Fruit fly (Drosophila melanogaster) whole organism, embryonic: ENCODE data around the gene c-cup.
A peak's percentile ranks its signal among the peaks of the same experiment; 100 is the strongest.

Experiments used
- Abd-B ChIP-seq: fragments of 200-800 bp; sonication (Bioruptor generic); optimal IDR thresholded peaks from 2 replicates; lab custom pipeline; 2018; ENCODE audit warnings: missing biosample characterization, mild to moderate bottlenecking, missing genetic modification characterization, moderate library complexity
- CG10565 ChIP-seq: fragments of 200-800 bp; sonication (Bioruptor generic); optimal IDR thresholded peaks from 3 replicates; lab custom pipeline; 2016; ENCODE audit warnings: missing biosample characterization, mild to moderate bottlenecking, missing genetic modification characterization
- CG10979 ChIP-seq: fragments of 200-800 bp; sonication (Bioruptor generic); optimal IDR thresholded peaks from 2 replicates; lab custom pipeline; 2018; ENCODE audit warnings: missing biosample characterization, mild to moderate bottlenecking, missing genetic modification characterization, moderate library complexity
- CG11504 ChIP-seq: fragments of 200-800 bp; sonication (Bioruptor generic); optimal IDR thresholded peaks from 3 replicates; lab custom pipeline; 2019; ENCODE audit warnings: missing biosample characterization, mild to moderate bottlenecking, missing genetic modification characterization, moderate library complexity
- CG12236 ChIP-seq: fragments of 200-800 bp; sonication (Bioruptor generic); optimal IDR thresholded peaks from 2 replicates; lab custom pipeline; 2016; ENCODE audit warnings: missing biosample characterization, missing genetic modification characterization
- CG13296 ChIP-seq: fragments of 200-800 bp; sonication (Bioruptor generic); optimal IDR thresholded peaks from 3 replicates; lab custom pipeline; 2018; ENCODE audit warnings: missing biosample characterization, mild to moderate bottlenecking, missing genetic modification characterization
- CG13624 ChIP-seq: fragments of 200-800 bp; sonication (Bioruptor generic); optimal IDR thresholded peaks from 2 replicates; lab custom pipeline; 2016; ENCODE audit warnings: missing biosample characterization, missing genetic modification characterization
- CG14710 ChIP-seq: fragments of 200-800 bp; sonication (Bioruptor generic); optimal IDR thresholded peaks from 3 replicates; lab custom pipeline; 2019; ENCODE audit warnings: missing biosample characterization, mild to moderate bottlenecking, missing genetic modification characterization, moderate library complexity
- CG16779 ChIP-seq: fragments of 200-800 bp; sonication (Bioruptor generic); IDR thresholded peaks from 2 replicates; pipeline ENCODE4 v1.3.6; 2022; ENCODE audit warnings: missing biosample characterization, missing genetic modification characterization
- CG16815 ChIP-seq: fragments of 200-800 bp; sonication (Bioruptor generic); optimal IDR thresholded peaks from 3 replicates; lab custom pipeline; 2017; ENCODE audit warnings: missing biosample characterization, mild to moderate bottlenecking, missing genetic modification characterization
- CG17385 ChIP-seq: fragments of 200-800 bp; sonication (Bioruptor generic); optimal IDR thresholded peaks from 3 replicates; lab custom pipeline; 2018; ENCODE audit warnings: missing biosample characterization, mild to moderate bottlenecking, missing genetic modification characterization
- CG18011 ChIP-seq: fragments of 200-800 bp; sonication (Bioruptor generic); optimal IDR thresholded peaks from 2 replicates; lab custom pipeline; 2017; ENCODE audit warnings: missing biosample characterization, missing genetic modification characterization, mild to moderate bottlenecking, moderate library complexity, missing genotype
- CG2129 ChIP-seq: fragments of 200-800 bp; sonication (Bioruptor generic); IDR thresholded peaks from 2 replicates; pipeline ENCODE4 v1.3.6; 2022; ENCODE audit warnings: missing biosample characterization, missing genetic modification characterization; ENCODE audit not compliant: partially characterized antibody
- CG3281 ChIP-seq: fragments of 200-800 bp; sonication (Bioruptor generic); optimal IDR thresholded peaks from 3 replicates; lab custom pipeline; 2017; ENCODE audit warnings: missing biosample characterization, mild to moderate bottlenecking, missing genetic modification characterization
- CG4424 ChIP-seq: fragments of 200-800 bp; sonication (Bioruptor generic); optimal IDR thresholded peaks from 3 replicates; lab custom pipeline; 2016; ENCODE audit warnings: missing biosample characterization, missing genetic modification characterization
- CG7745 ChIP-seq: fragments of 200-800 bp; sonication (Bioruptor generic); optimal IDR thresholded peaks from 2 replicates; lab custom pipeline; 2018; ENCODE audit warnings: missing biosample characterization, mild to moderate bottlenecking, missing genetic modification characterization, moderate library complexity
- CG8290 ChIP-seq, 3 experiments: fragments of 200-800 bp; sonication (Bioruptor generic); optimal IDR thresholded peaks; 2 replicates each; lab custom pipeline; 2016 to 2019; ENCODE audit warnings: missing biosample characterization in 3 of 3, missing genetic modification characterization in 3 of 3, mild to moderate bottlenecking in 2 of 3, moderate library complexity in 1 of 3
- CG8924 ChIP-seq: fragments of 200-800 bp; optimal IDR thresholded peaks from 3 replicates; lab custom pipeline; 2019; ENCODE audit warnings: missing biosample characterization, mild to moderate bottlenecking, missing genetic modification characterization, moderate library complexity
- Dad ChIP-seq: fragments of 200-800 bp; sonication (Bioruptor generic); optimal IDR thresholded peaks from 3 replicates; lab custom pipeline; 2016; ENCODE audit warnings: missing biosample characterization, missing genetic modification characterization
- Dek ChIP-seq: fragments of 200-800 bp; sonication (Bioruptor generic); optimal IDR thresholded peaks from 3 replicates; lab custom pipeline; 2019; ENCODE audit warnings: missing biosample characterization, mild to moderate bottlenecking, missing genetic modification characterization, moderate library complexity
- E2f2 ChIP-seq: fragments of 200-800 bp; sonication (Bioruptor generic); IDR thresholded peaks from 2 replicates; pipeline ENCODE4 v1.3.6; 2022; ENCODE audit warnings: missing biosample characterization, missing genetic modification characterization
- HLH3B ChIP-seq: fragments of 200-800 bp; sonication (Bioruptor generic); IDR thresholded peaks from 2 replicates; pipeline ENCODE4 v1.3.6; 2022; ENCODE audit warnings: missing biosample characterization, missing genetic modification characterization
- Hsf ChIP-seq: fragments of 200-800 bp; sonication (Bioruptor generic); optimal IDR thresholded peaks from 3 replicates; lab custom pipeline; 2016; ENCODE audit warnings: missing biosample characterization, missing genetic modification characterization
- Med ChIP-seq: fragments of 200-800 bp; sonication (Bioruptor generic); peaks from one replicate; lab custom pipeline; 2016; ENCODE audit warnings: missing biosample characterization, missing genetic modification characterization, mild to moderate bottlenecking, inconsistent platforms, moderate library complexity
- Mrtf ChIP-seq: fragments of 200-800 bp; sonication (Bioruptor generic); IDR thresholded peaks from 3 replicates; pipeline ENCODE4 v1.3.6; 2022; ENCODE audit warnings: missing biosample characterization, missing genetic modification characterization
- Optix ChIP-seq: fragments of 200-800 bp; sonication (Bioruptor generic); IDR thresholded peaks from 3 replicates; pipeline ENCODE4 v1.3.6; 2022; ENCODE audit warnings: missing biosample characterization, missing genetic modification characterization
- Sox100B ChIP-seq: fragments of 200-800 bp; sonication (Bioruptor generic); optimal IDR thresholded peaks from 3 replicates; lab custom pipeline; 2018; ENCODE audit warnings: missing biosample characterization, mild to moderate bottlenecking, missing genetic modification characterization
- Sox102F ChIP-seq: fragments of 200-800 bp; sonication (Bioruptor generic); optimal IDR thresholded peaks from 2 replicates; lab custom pipeline; 2018; ENCODE audit warnings: missing biosample characterization, mild to moderate bottlenecking, missing genetic modification characterization, moderate library complexity
- Trl ChIP-seq, 3 experiments: fragments of >200 bp in 2 of 3; fragments of 200-800 bp in 1 of 3; sonication (Bioruptor generic) in 1 of 3; optimal IDR thresholded peaks; 2 replicates in 1 of 3; 3 replicates in 2 of 3; lab custom pipeline; 2016 to 2017; ENCODE audit warnings: missing biosample characterization in 1 of 3, missing genetic modification characterization in 1 of 3
- YL-1 ChIP-seq: fragments of 200-800 bp; sonication (Bioruptor generic); optimal IDR thresholded peaks from 3 replicates; lab custom pipeline; 2017; ENCODE audit warnings: missing biosample characterization, mild to moderate bottlenecking, missing genetic modification characterization
- abd-A ChIP-seq: fragments of 200-800 bp; sonication (Bioruptor generic); optimal IDR thresholded peaks from 3 replicates; lab custom pipeline; 2019; ENCODE audit warnings: missing biosample characterization, mild to moderate bottlenecking, missing genetic modification characterization, moderate library complexity
- croc ChIP-seq: fragments of 200-800 bp; sonication (Bioruptor generic); conservative IDR thresholded peaks from 3 replicates; pipeline ENCODE4 v1.3.6; 2022; ENCODE audit warnings: missing biosample characterization, missing genetic modification characterization
- cwo ChIP-seq: fragments of 200-800 bp; sonication (Bioruptor generic); optimal IDR thresholded peaks from 3 replicates; lab custom pipeline; 2017; ENCODE audit warnings: missing biosample characterization, missing genetic modification characterization, mild to moderate bottlenecking, moderate library complexity, missing genetic modification reagents
- dan ChIP-seq: fragments of 200-800 bp; sonication (Bioruptor generic); IDR thresholded peaks from 2 replicates; pipeline ENCODE4 v1.3.6; 2022; ENCODE audit warnings: missing biosample characterization, missing genetic modification characterization
- dpn ChIP-seq, 2 experiments: fragments of 200-800 bp; sonication (Bioruptor generic); optimal IDR thresholded peaks; 3 replicates each; lab custom pipeline; 2016; ENCODE audit warnings: missing biosample characterization in 2 of 2, missing genetic modification characterization in 2 of 2
- dysf ChIP-seq: fragments of 200-800 bp; sonication (Bioruptor generic); IDR thresholded peaks from 3 replicates; pipeline ENCODE4 v1.3.6; 2022; ENCODE audit warnings: missing biosample characterization, missing genetic modification characterization
- ewg ChIP-seq: fragments of 200-800 bp; sonication (Bioruptor generic); optimal IDR thresholded peaks from 3 replicates; lab custom pipeline; 2017; ENCODE audit warnings: mild to moderate bottlenecking, missing biosample characterization, missing genetic modification reagents, missing genetic modification characterization
- eyg ChIP-seq: fragments of 200-800 bp; sonication (Bioruptor generic); optimal IDR thresholded peaks from 3 replicates; lab custom pipeline; 2016; ENCODE audit warnings: missing biosample characterization, missing genetic modification characterization
- jigr1 ChIP-seq: fragments of 200-800 bp; sonication (Bioruptor generic); IDR thresholded peaks from 3 replicates; pipeline ENCODE4 v1.3.6; 2022; ENCODE audit warnings: missing biosample characterization, missing genetic modification characterization
- maf-S ChIP-seq: fragments of 200-800 bp; sonication (Bioruptor generic); optimal IDR thresholded peaks from 2 replicates; lab custom pipeline; 2016; ENCODE audit warnings: missing biosample characterization, missing genetic modification characterization
- onecut ChIP-seq: fragments of 200-800 bp; sonication (Bioruptor generic); IDR thresholded peaks from 2 replicates; pipeline ENCODE4 v1.3.6; 2022; ENCODE audit warnings: missing biosample characterization, missing genetic modification characterization
- org-1 ChIP-seq: fragments of 200-800 bp; sonication (Bioruptor generic); optimal IDR thresholded peaks from 2 replicates; lab custom pipeline; 2017; ENCODE audit warnings: missing biosample characterization, missing genetic modification characterization
- pan ChIP-seq, 4 experiments: fragments of >200 bp in 3 of 4; fragments of 200-800 bp in 1 of 4; sonication (Bioruptor generic) in 1 of 4; optimal IDR thresholded peaks in 3 of 4; IDR thresholded peaks in 1 of 4; 2 replicates each; pipeline versions ENCODE4 v1.3.6 to Lab custom; 2017 to 2022; ENCODE audit warnings: missing biosample characterization in 2 of 4, missing genetic modification characterization in 2 of 4, mixed read lengths in 1 of 4
- run ChIP-seq: fragments of 200-800 bp; sonication (Bioruptor generic); optimal IDR thresholded peaks from 3 replicates; lab custom pipeline; 2018; ENCODE audit warnings: missing biosample characterization, mild to moderate bottlenecking, missing genetic modification characterization
- scrt ChIP-seq: fragments of 200-800 bp; sonication (Bioruptor generic); optimal IDR thresholded peaks from 2 replicates; lab custom pipeline; 2018; ENCODE audit warnings: missing biosample characterization, mild to moderate bottlenecking, missing genetic modification characterization, moderate library complexity
- slp2 ChIP-seq: fragments of 200-800 bp; sonication (Bioruptor generic); optimal IDR thresholded peaks from 2 replicates; lab custom pipeline; 2016; ENCODE audit warnings: missing biosample characterization, missing genetic modification characterization
- tin ChIP-seq: fragments of 200-800 bp; sonication (Bioruptor generic); optimal IDR thresholded peaks from 3 replicates; lab custom pipeline; 2016; ENCODE audit warnings: missing biosample characterization, missing genetic modification characterization
- usp ChIP-seq: fragments of >200 bp; optimal IDR thresholded peaks from 2 replicates; lab custom pipeline; 2017; ENCODE audit warnings: missing biosample characterization, missing genetic modification characterization

c-cup gene

dm6 chr2L:1837717-1838368 lies 5.5 kb upstream of the c-cup start (continued):
- peak; percentile 6 to 22 for TF ChIP-seq dpn (GFP tag; optimal IDR thresholded peaks at IDR 0.05; lab: Kevin White, UChicago)
- TF ChIP-seq E2f2 (GFP tag; lab: Robert Waterston, UW): no peak
- TF ChIP-seq eyg (GFP tag; lab: Kevin White, UChicago): no peak
- TF ChIP-seq jigr1: no peak
- TF ChIP-seq CG14710 (tag; lab: Kevin White, UChicago): no peak
- TF ChIP-seq run (tag; lab: Kevin White, UChicago): no peak
- TF ChIP-seq CG13296 (GFP tag; lab: Kevin White, UChicago): peak; percentile 24
- 0 out of 2 replicates have a peak, but pooled peaks have one; percentile 13 for TF ChIP-seq onecut (GFP tag; lab: Robert Waterston, UW)
- TF ChIP-seq CG2129: no peak
- peak; percentile 45; the same call in 1 of the 3 replicates for TF ChIP-seq Mrtf (GFP tag; lab: Robert Waterston, UW)
- TF ChIP-seq CG8290 (GFP tag; optimal IDR thresholded peaks at IDR 0.05; lab: Kevin White, UChicago): no peak
- peak in 1 of 2 experiments; percentile 73 for TF ChIP-seq CG8290 (tag; optimal IDR thresholded peaks at IDR 0.05; lab: Kevin White, UChicago)
- TF ChIP-seq ewg (GFP tag; lab: Kevin White, UChicago): peak; percentile 0
- peak; percentile 62 for TF ChIP-seq CG3281 (GFP tag; lab: Kevin White, UChicago)
- TF ChIP-seq Med (GFP tag; lab: Kevin White, UChicago): peak; percentile 83
- TF ChIP-seq CG4424 (GFP tag; lab: Kevin White, UChicago): no peak
- TF ChIP-seq Sox100B (GFP tag; lab: Kevin White, UChicago): no peak
- no peak for TF ChIP-seq Trl (optimal IDR thresholded peaks at IDR 0.05; lab: Kevin White, UChicago)
- peak; percentile 20 for TF ChIP-seq Trl (GFP tag; optimal IDR thresholded peaks at IDR 0.05; lab: Kevin White, UChicago)
- TF ChIP-seq pan (optimal IDR thresholded peaks at IDR 0.05; lab: Kevin White, UChicago): no peak
- TF ChIP-seq pan (GFP tag; optimal IDR thresholded peaks at IDR 0.05 in 1 of 2, IDR thresholded peaks at IDR 0.05 in 1 of 2): peak in 1 of 2 experiments; percentile 60
- no peak for TF ChIP-seq Dad
- peak; percentile 41 for TF ChIP-seq Sox102F (GFP tag; lab: Kevin White, UChicago)
- TF ChIP-seq scrt (GFP tag; lab: Kevin White, UChicago): peak; percentile 38
- peak; percentile 45 for TF ChIP-seq Dek (tag; lab: Kevin White, UChicago)
- no peak for TF ChIP-seq slp2 (GFP tag; lab: Kevin White, UChicago)
- peak; percentile 48 for TF ChIP-seq cwo
- TF ChIP-seq Abd-B (GFP tag; lab: Kevin White, UChicago): peak; percentile 23
- TF ChIP-seq CG13624 (GFP tag; lab: Kevin White, UChicago): no peak
- no peak for TF ChIP-seq Optix (GFP tag; lab: Robert Waterston, UW)
- 0 out of 2 replicates have a peak, but pooled peaks have one; percentile 29 for TF ChIP-seq HLH3B (GFP tag; lab: Robert Waterston, UW)
- peak; percentile 24 for TF ChIP-seq tin (GFP tag; lab: Kevin White, UChicago)
- TF ChIP-seq dysf (GFP tag; lab: Robert Waterston, UW): peak; percentile 54; the same call in 2 of the 3 replicates
- no peak for TF ChIP-seq dan (GFP tag; lab: Robert Waterston, UW)
- TF ChIP-seq CG10979: no peak
- peak; percentile 35 for TF ChIP-seq CG17385 (GFP tag; lab: Kevin White, UChicago)

dm6 chr2L:1836238-1836637 lies 3.9 kb upstream of the c-cup start, which contains the start of gene wry:
TSS of gene wry (plus strand) at chr2L:1836538.
- TF ChIP-seq Trl (optimal IDR thresholded peaks at IDR 0.05; lab: Kevin White, UChicago) (peak; percentile 24 to 48), Trl (GFP tag; optimal IDR thresholded peaks at IDR 0.05; lab: Kevin White, UChicago) (no peak), CG11504 (tag; lab: Kevin White, UChicago) (peak; percentile 48), CG16815 (no peak), ewg (GFP tag; lab: Kevin White, UChicago) (peak; percentile 64), CG8924 (tag; lab: Kevin White, UChicago) (no peak), YL-1 (GFP tag; lab: Kevin White, UChicago) (no peak), scrt (GFP tag; lab: Kevin White, UChicago) (peak; percentile 77), maf-S (GFP tag; lab: Kevin White, UChicago) (no peak), CG18011 (GFP tag; lab: Kevin White, UChicago) (no peak), Hsf (GFP tag; lab: Kevin White, UChicago) (no peak), croc (GFP tag; lab: Robert Waterston, UW) (no peak), CG16779 (GFP tag; lab: Robert Waterston, UW) (peak; percentile 55; the same call in 1 of the 2 replicates), usp (no peak), CG7745 (tag; lab: Kevin White, UChicago) (no peak), CG12236 (GFP tag; lab: Kevin White, UChicago) (no peak), abd-A (tag; lab: Kevin White, UChicago) (peak; percentile 42), CG10565 (GFP tag; lab: Kevin White, UChicago) (no peak), org-1 (no peak)
